Fruit fly (Drosophila melanogaster) whole organism, adult: Measurements from ENCODE around the gene Tsp26A.

Experiments used
- CG11617 ChIP-seq: fragments of 200-800 bp; sonication (Bioruptor generic); optimal IDR thresholded peaks from 2 replicates; lab custom pipeline; 2017; ENCODE audit warnings: mild to moderate bottlenecking, missing biosample characterization, missing genetic modification reagents, missing genetic modification characterization
- CG12768 ChIP-seq: fragments of 200-800 bp; sonication (Bioruptor generic); optimal IDR thresholded peaks from 2 replicates; lab custom pipeline; 2017; ENCODE audit warnings: missing biosample characterization, missing genetic modification characterization, mild to moderate bottlenecking, moderate library complexity, missing genetic modification reagents
- CG14711 ChIP-seq: fragments of 200-800 bp; sonication (Bioruptor generic); optimal IDR thresholded peaks from 2 replicates; lab custom pipeline; 2018; ENCODE audit warnings: missing biosample characterization, mild to moderate bottlenecking, missing genetic modification characterization, moderate library complexity
- CG1620 ChIP-seq: fragments of 200-800 bp; sonication (Bioruptor generic); optimal IDR thresholded peaks from 2 replicates; lab custom pipeline; 2016; ENCODE audit warnings: missing biosample characterization, missing genetic modification characterization
- CG33017 ChIP-seq: fragments of 200-800 bp; sonication (Bioruptor generic); optimal IDR thresholded peaks from 2 replicates; lab custom pipeline; 2018; ENCODE audit warnings: missing biosample characterization, mild to moderate bottlenecking, missing genetic modification characterization, moderate library complexity
- CG5204 ChIP-seq: fragments of 200-800 bp; sonication (Bioruptor generic); optimal IDR thresholded peaks from 2 replicates; lab custom pipeline; 2016; ENCODE audit warnings: missing biosample characterization, missing genetic modification characterization
- CG7045 ChIP-seq: fragments of 200-800 bp; sonication (Bioruptor generic); optimal IDR thresholded peaks from 2 replicates; lab custom pipeline; 2017; ENCODE audit warnings: missing biosample characterization, mild to moderate bottlenecking, missing genetic modification characterization
- CG7101 ChIP-seq: fragments of 200-800 bp; sonication (Bioruptor generic); optimal IDR thresholded peaks from 2 replicates; lab custom pipeline; 2018; ENCODE audit warnings: missing biosample characterization, mild to moderate bottlenecking, missing genetic modification characterization, moderate library complexity
- Clk ChIP-seq: fragments of 200-800 bp; sonication (Bioruptor generic); optimal IDR thresholded peaks from 2 replicates; lab custom pipeline; 2017; ENCODE audit warnings: missing biosample characterization, missing genetic modification characterization
- Crg-1 ChIP-seq: fragments of 200-800 bp; sonication (Bioruptor generic); optimal IDR thresholded peaks from 2 replicates; lab custom pipeline; 2016; ENCODE audit warnings: missing biosample characterization, missing genetic modification characterization
- Hr96 ChIP-seq: fragments of 200-800 bp; sonication (Bioruptor generic); optimal IDR thresholded peaks from 2 replicates; lab custom pipeline; 2016; ENCODE audit warnings: missing biosample characterization, missing genetic modification characterization
- Mnt ChIP-seq: fragments of 200-800 bp; sonication (Bioruptor generic); optimal IDR thresholded peaks from 2 replicates; lab custom pipeline; 2016; ENCODE audit warnings: missing biosample characterization, mild to moderate bottlenecking, missing genetic modification characterization
- bab1 ChIP-seq: fragments of 200-800 bp; sonication (Bioruptor generic); optimal IDR thresholded peaks from 3 replicates; lab custom pipeline; 2019; ENCODE audit warnings: missing biosample characterization, mild to moderate bottlenecking, missing genetic modification characterization, moderate library complexity
- cic ChIP-seq: fragments of 200-800 bp; sonication (Bioruptor generic); optimal IDR thresholded peaks from 2 replicates; lab custom pipeline; 2017; ENCODE audit warnings: missing biosample characterization, mild to moderate bottlenecking, missing genetic modification characterization, moderate library complexity
- cnc ChIP-seq, 2 experiments: fragments of >200 bp; optimal IDR thresholded peaks; 2 replicates each; lab custom pipeline; 2017
- kay ChIP-seq: fragments of 200-800 bp; sonication (Bioruptor generic); peaks from one replicate; lab custom pipeline; 2016; ENCODE audit warnings: missing biosample characterization, missing genetic modification characterization, borderline replicate concordance
- ovo ChIP-seq: fragments of 200-800 bp; sonication (Bioruptor generic); optimal IDR thresholded peaks from 2 replicates; lab custom pipeline; 2016; ENCODE audit warnings: missing biosample characterization, missing genetic modification characterization
- pad ChIP-seq: fragments of 200-800 bp; sonication (Bioruptor generic); optimal IDR thresholded peaks from 3 replicates; lab custom pipeline; 2017; ENCODE audit warnings: missing biosample characterization, missing genetic modification characterization, mild to moderate bottlenecking, moderate library complexity, missing genetic modification reagents
- tj ChIP-seq: fragments of 200-800 bp; sonication (Bioruptor generic); optimal IDR thresholded peaks from 3 replicates; lab custom pipeline; 2017; ENCODE audit warnings: missing biosample characterization, mild to moderate bottlenecking, missing genetic modification characterization, moderate library complexity
- toe ChIP-seq: fragments of 200-800 bp; sonication (Bioruptor generic); optimal IDR thresholded peaks from 2 replicates; lab custom pipeline; 2016; ENCODE audit warnings: missing biosample characterization, missing genetic modification characterization

Tsp26A gene

dm6 chr2L:5964211-5964610 is 35.8 kb upstream of the Tsp26A start:
- TF ChIP-seq CG12768 (no peak), ovo (GFP tag; lab: Kevin White, UChicago) (no peak), cic (GFP tag; lab: Kevin White, UChicago) (no peak), tj (peak; percentile 94), toe (no peak), CG5204 (GFP tag; lab: Kevin White, UChicago) (no peak)

DNA sequence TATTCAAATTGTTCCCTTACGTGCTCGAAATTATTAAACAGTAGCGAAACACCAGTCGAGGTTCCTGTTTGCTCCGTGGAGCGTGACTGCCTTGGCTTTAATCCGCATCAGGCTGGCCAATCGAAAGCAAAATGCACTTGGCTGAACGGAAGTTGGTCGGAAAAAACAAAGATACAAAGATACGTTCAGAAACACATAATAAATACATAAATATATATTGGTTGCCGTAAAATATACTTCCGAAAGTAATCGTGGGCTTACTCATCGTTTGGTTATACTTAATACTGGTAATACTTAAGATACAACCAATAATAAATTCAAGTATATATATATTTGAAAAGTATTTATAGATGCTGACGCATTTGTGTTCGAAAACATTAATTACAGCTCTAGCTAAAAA is 35.2 kb upstream of the Tsp26A start, which contains the start of gene psd:
TSS of gene psd (minus strand) at position 101 of the 400 bp plus-strand sequence.
- TF ChIP-seq tj (no peak), Hr96 (GFP tag; lab: Kevin White, UChicago) (no peak), CG14711 (tag; lab: Kevin White, UChicago) (no peak), Mnt (GFP tag; lab: Kevin White, UChicago) (no peak), CG11617 (GFP tag; lab: Kevin White, UChicago) (no peak)

dm6 chr2L:5967702-5968616 is 32.1 kb upstream of the Tsp26A start, which contains the start of the genes CG13992 and Ucp4C:
Gene CG13992 (minus strand): TSS chr2L:5967752.
Gene Ucp4C (plus strand): TSS chr2L:5968566.
- TF ChIP-seq tj (peak; percentile 99), bab1 (peak; percentile 21), CG1620 (GFP tag; lab: Kevin White, UChicago) (no peak)

dm6 chr2L:5969559-5969958 is 30.5 kb upstream of the Tsp26A start, which contains the start of gene Ucp4B:
Gene Ucp4B (plus strand): TSS chr2L:5969859.
- TF ChIP-seq CG11617 (GFP tag; lab: Kevin White, UChicago) (no peak), pad (no peak), ovo (GFP tag; lab: Kevin White, UChicago) (no peak), tj (no peak), kay (GFP tag; lab: Kevin White, UChicago) (no peak), Clk (GFP tag; lab: Kevin White, UChicago) (no peak), cnc (optimal IDR thresholded peaks at IDR 0.05; lab: Kevin White, UChicago) (no peak), Crg-1 (no peak), cic (GFP tag; lab: Kevin White, UChicago) (no peak), CG7101 (tag; lab: Kevin White, UChicago) (no peak), Hr96 (GFP tag; lab: Kevin White, UChicago) (no peak), CG5204 (GFP tag; lab: Kevin White, UChicago) (no peak), CG12768 (no peak), toe (no peak), CG33017 (tag; lab: Kevin White, UChicago) (no peak), CG7045 (GFP tag; lab: Kevin White, UChicago) (no peak), CG14711 (tag; lab: Kevin White, UChicago) (no peak), bab1 (no peak)

dm6 chr2L:5971093-5971808 is 28.8 kb upstream of the Tsp26A start:
- TF ChIP-seq pad (no peak), toe (no peak), kay (GFP tag; lab: Kevin White, UChicago) (no peak), Mnt (GFP tag; lab: Kevin White, UChicago) (no peak), bab1 (no peak), CG33017 (tag; lab: Kevin White, UChicago) (no peak), CG14711 (tag; lab: Kevin White, UChicago) (no peak), CG5204 (GFP tag; lab: Kevin White, UChicago) (no peak), CG1620 (GFP tag; lab: Kevin White, UChicago) (no peak), CG7045 (GFP tag; lab: Kevin White, UChicago) (no peak), Clk (GFP tag; lab: Kevin White, UChicago) (no peak), ovo (GFP tag; lab: Kevin White, UChicago) (no peak), cnc (optimal IDR thresholded peaks at IDR 0.05; lab: Kevin White, UChicago) (no peak), Crg-1 (no peak), CG7101 (tag; lab: Kevin White, UChicago) (no peak), CG12768 (no peak), cic (GFP tag; lab: Kevin White, UChicago) (no peak), Hr96 (GFP tag; lab: Kevin White, UChicago) (no peak), tj (no peak)

DNA sequence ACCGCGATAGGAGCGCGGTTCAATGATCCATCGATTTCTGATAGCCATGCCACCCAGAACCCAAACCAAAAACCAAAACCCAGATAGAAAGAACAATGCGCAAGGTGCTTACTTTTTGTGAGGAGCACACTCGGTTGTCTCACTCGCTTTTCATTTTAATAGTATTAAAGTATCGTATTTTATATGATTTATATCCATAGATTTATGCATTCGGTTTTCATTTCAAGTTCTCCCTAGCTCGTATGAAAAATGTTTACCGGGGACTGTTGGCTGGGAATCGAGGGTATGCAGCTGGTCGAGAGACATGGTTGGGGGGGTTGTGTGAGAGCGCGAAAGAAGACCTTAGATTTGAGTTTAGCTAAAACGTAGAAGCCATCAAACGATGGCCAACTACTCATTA is 28.0 kb upstream of the Tsp26A start:
- no peak for TF ChIP-seq CG14711 (tag; lab: Kevin White, UChicago)
- no peak for TF ChIP-seq cnc (optimal IDR thresholded peaks at IDR 0.05; lab: Kevin White, UChicago)
- TF ChIP-seq kay (GFP tag; lab: Kevin White, UChicago), result no peak
- no peak for TF ChIP-seq CG7101 (tag; lab: Kevin White, UChicago)
- TF ChIP-seq bab1, result no peak
- TF ChIP-seq Mnt (GFP tag; lab: Kevin White, UChicago), result no peak
- no peak for TF ChIP-seq ovo (GFP tag; lab: Kevin White, UChicago)
- TF ChIP-seq tj, result no peak
- no peak for TF ChIP-seq Clk (GFP tag; lab: Kevin White, UChicago)
- no peak for TF ChIP-seq CG5204 (GFP tag; lab: Kevin White, UChicago)
- TF ChIP-seq pad, result no peak
- TF ChIP-seq CG11617 (GFP tag; lab: Kevin White, UChicago), result no peak
- no peak for TF ChIP-seq CG33017 (tag; lab: Kevin White, UChicago)
- TF ChIP-seq CG12768, result no peak
- TF ChIP-seq CG1620 (GFP tag; lab: Kevin White, UChicago), result no peak
- no peak for TF ChIP-seq Crg-1
